Worm (Caenorhabditis elegans): ENCODE results near the gene F43C11.16.

F43C11.16 gene

DNA sequence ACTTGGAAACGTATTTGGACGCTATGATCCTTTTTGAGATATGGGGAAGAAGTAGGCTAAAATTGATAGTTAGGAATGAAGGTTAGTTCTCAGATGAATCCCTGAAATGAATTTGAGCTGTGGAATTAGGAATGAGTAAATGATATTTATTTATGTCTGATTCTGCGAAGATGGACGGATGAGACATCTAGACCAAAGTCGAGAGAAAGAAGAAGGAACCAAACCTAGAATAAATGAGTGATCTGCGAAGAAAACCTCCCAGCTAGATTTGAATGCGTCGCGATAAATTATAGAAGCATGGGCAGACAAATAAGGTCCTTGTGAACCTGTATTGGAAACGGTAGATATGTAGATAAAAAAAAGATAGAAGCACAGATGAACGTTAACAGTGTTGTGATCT lies at the start of gene F43C11.16:
Gene F43C11.16 (minus strand): TSS at position 101 of the 400 bp plus-strand sequence.
- no peak for TF ChIP-seq unc-62 (GFP tag; optimal IDR thresholded peaks at IDR 0.05)

DNA sequence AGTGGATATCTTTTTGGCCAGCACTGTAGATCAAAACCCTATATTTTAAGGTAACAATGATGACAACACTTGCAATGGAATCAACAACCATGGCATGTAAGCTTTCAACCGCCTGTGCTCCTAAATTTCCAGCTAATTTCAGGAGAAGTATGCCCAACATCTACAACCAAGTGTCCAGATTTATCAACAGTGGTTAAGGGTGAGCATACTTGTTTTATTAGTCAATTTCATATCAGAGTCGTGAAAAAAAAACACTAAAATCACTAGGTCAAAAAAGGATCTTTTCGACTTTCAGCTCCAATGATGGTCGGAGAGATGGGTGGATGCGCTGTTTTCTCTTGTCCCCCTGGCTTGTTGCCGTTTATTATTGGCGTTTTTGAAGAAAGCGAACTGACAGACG lies 44.1 kb upstream of the F43C11.16 start, which contains the start of gene F16G10.1:
Gene F16G10.1 (plus strand): TSS at position 301 of the 400 bp plus-strand sequence.
- no peak for TF ChIP-seq unc-62 (GFP tag; optimal IDR thresholded peaks at IDR 0.05)

DNA sequence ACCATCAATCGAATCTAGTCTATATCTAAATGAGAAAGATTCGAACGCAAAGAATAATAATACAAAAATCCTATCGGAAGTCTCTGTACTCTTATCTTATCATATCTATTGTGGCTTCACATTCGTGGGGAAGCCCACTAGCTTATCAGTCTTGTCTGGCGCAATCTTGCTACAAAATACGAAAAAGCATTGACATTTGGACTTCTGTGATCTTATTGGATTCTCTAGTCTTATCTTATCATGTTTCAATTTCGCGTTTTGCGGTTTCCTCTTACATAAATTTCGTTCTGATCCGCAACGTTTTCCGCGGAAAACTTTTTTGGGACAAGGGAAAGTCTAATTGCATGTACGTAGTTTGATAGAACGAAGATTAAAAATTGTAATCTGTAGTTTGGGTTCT lies 39.9 kb upstream of the F43C11.16 start:
- no peak for TF ChIP-seq unc-62 (GFP tag; optimal IDR thresholded peaks at IDR 0.05)

DNA sequence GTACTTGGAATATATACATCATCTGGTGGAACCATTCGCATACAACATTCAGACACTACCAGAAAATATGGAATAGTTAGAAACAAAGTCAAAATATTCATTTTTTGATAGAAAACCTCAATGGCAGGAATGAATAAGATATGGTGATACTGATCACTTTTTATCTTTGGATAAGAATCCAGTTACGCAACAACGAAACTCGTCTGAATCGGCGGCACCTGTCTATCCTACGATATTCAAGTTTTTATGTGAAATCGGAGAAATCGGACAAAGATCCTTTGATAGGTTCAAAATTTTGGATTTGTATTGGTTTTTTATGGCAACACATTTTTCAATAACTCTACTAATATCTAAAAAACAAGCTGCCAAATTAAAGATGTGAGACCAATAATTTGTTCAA lies 39.0 kb upstream of the F43C11.16 start, which contains the start of gene F16G10.14:
Gene F16G10.14 (minus strand): TSS at position 101 of the 400 bp plus-strand sequence.
- no peak for TF ChIP-seq unc-62 (GFP tag; optimal IDR thresholded peaks at IDR 0.05)

DNA sequence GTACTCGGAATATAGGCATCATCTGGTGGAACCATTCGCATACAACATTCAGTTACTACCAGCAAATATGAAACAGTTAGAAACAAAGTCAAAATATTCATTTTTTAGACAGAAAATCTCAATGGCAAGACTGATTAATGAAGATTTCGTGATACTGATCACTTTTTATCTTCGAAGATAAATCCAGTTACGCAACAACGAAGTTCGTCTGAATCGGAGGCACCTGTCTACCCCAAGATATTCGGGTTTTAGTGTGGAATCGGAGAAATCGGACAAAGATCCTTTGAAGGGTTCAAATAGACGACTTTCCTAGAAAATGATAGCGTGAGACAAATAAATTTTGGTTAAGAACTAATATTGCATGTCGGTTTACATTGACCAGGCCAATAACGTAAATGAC lies 36.0 kb upstream of the F43C11.16 start, which contains the start of gene F16G10.13:
Gene F16G10.13 (minus strand): TSS at position 101 of the 400 bp plus-strand sequence.
- TF ChIP-seq unc-62 (GFP tag; optimal IDR thresholded peaks at IDR 0.05), result no peak

DNA sequence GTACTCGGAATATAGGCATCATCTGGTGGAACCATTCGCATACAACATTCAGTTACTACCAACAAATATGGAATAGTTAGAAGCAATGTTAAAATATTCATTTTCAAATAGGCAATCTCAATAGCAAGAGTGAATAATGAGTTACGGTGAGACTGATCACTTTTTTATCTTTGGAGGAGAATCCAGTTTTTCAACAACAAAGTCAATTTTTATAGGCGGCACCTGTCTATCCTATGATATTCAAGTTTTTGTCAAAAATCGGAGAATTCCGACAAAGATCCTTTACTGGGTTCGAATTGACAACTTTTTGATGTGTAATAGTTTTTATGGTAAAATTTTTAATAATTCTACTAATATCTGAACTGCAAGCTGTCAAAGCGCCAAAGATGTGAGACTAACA lies 34.0 kb upstream of the F43C11.16 start, which contains the start of gene F16G10.11:
Gene F16G10.11 (minus strand): TSS at position 101 of the 400 bp plus-strand sequence.
- TF ChIP-seq unc-62 (GFP tag; optimal IDR thresholded peaks at IDR 0.05), result no peak

DNA sequence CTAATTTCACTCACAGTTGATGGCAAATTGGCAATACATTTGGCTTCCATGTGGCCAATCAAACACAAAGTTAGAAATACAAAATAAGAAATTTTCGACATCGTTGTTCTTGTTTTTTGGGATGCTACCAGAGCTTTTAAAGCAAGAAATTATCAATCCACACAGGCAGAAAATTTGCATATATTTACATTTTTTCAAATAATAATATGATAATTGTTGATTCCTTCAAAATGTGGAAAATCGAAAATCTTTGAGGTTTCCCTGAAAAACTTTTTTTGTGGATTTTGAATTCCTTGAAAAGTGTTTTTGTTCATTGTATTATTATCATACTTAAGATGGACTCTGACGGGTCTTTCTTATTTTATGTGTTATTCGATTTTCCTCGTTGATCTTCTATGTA lies 31.0 kb upstream of the F43C11.16 start, which contains the start of gene F16G10.10:
Gene F16G10.10 (minus strand): TSS at position 101 of the 400 bp plus-strand sequence.
- no peak for TF ChIP-seq unc-62 (GFP tag; optimal IDR thresholded peaks at IDR 0.05)

DNA sequence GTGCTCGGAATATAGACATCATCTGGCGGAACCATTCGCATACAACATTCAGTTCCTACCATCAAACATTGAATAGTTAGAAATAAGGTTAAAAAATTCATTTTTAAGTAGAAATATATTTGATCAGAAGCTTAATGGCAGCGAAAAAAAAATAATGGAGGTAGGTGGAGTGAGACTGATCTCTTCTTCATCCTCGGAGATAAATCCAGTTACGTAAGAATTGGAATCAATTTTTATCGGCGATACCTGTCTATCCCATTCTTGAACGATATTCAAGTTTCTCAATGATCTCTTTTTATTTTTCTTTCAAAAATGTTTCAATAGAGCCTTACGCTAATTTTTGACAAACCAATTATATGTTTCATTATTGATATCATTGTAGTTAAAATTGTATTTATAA lies 25.6 kb upstream of the F43C11.16 start, which contains the start of gene F16G10.9:
Gene F16G10.9 (minus strand): TSS at position 101 of the 400 bp plus-strand sequence.
- no peak for TF ChIP-seq unc-62 (GFP tag; optimal IDR thresholded peaks at IDR 0.05)

DNA sequence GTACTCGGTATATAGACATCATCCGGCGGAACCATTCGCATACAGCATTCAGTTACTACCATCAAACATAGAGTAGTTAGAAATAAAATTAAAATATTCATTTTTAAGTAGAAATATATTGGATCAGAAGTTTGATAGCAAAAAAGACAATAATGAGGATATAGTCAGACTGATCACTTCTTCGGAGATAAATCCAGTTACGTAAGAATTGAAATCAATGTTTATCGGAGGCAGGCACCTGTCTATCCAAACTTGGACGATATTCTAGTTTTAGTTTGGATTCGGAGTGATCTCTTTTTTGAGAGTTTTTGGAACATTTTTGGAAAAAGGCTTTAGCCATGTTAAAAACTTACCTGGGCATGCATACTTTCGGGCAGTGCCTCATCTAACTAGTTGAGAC lies 23.5 kb upstream of the F43C11.16 start, which contains the start of gene F16G10.8:
Gene F16G10.8 (minus strand): TSS at position 101 of the 400 bp plus-strand sequence.
- no peak for TF ChIP-seq unc-62 (GFP tag; optimal IDR thresholded peaks at IDR 0.05)

DNA sequence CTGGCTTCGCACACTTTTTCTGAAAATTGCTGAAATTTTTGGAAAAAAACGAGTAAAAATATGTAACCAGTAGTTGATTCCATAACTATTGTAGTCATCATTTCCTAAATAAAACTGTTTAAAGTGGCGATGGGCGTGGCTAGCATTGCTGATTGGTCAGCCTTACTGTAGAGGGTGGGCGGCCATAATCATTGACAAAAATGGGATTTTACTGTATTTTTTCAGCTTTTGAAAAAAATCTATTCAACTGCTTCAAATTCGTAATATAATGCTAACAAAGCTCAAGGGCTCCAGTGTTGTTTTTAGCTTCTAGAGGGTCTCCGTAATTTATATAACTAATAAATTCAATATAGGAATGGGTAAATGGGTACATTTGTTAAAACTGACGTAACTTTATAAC lies 20.3 kb upstream of the F43C11.16 start, which contains the start of gene F16G10.7:
Gene F16G10.7 (minus strand): TSS at position 101 of the 400 bp plus-strand sequence.
- TF ChIP-seq unc-62 (GFP tag; optimal IDR thresholded peaks at IDR 0.05), result no peak

DNA sequence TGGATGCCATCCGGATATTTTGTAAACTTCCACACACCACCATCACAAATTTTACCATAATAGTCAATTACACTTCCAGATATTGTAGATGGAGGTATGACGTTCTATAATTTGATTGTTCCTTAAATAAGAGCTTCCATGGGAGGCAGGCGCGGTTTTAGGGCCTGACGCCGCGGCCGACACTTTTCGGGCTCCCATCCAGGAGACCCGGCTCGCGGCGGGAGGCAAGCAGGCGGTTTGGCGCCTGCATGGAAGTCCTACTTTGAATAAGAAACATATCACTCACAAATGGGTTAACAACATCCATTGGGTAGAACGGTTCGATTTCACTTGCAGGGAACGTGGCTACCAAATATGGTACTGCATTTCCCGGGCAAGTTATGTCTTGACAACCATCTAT lies 19.8 kb upstream of the F43C11.16 start:
- no peak for TF ChIP-seq unc-62 (GFP tag; optimal IDR thresholded peaks at IDR 0.05)

DNA sequence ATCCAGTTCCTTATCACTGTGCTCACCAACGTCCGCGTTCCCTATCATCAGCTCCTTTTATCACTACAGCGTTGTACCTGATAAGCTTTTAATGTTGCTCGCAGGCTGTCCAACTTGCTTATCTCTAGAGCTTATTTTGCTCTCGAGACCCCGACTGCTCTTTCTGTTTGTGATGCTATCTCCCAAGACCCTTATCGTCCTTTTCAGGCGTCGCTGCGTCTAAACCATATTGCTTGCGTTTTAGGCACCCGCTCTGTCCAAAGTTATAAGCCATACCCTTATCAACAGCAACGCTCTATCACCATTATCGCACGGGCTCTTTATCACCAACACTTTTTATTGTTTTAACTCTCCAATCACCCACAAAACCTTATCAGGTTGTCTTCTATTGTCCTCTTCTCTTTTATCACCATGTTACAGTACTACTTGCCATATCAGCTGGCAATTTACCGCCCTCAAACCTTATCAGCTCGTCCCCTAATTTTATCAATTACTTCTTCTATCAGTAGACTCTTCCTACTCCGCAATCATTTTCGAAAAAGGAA lies 18.7 kb upstream of the F43C11.16 start:
- TF ChIP-seq unc-62 (GFP tag; optimal IDR thresholded peaks at IDR 0.05), result no peak

DNA sequence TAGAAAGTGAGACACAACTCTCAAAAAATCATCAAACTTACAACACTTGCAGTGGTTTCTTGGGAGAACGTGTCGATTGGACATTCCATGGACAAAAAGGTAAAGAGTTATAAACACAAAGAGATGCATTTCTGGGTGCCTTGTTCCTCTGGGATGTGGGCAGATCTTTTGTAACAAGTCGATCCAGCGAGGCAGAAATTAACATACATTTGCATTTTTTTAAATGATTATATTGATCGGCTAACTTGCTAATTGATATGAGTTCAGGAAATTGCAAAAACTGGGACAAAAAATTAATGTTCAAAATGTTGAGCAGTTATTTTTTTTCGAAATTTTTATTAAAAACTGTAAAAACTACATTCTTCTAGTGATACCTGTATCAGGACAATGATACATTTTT lies 17.9 kb upstream of the F43C11.16 start, which contains the start of gene F16G10.6:
Gene F16G10.6 (minus strand): TSS at position 101 of the 400 bp plus-strand sequence.
- TF ChIP-seq unc-62 (GFP tag; optimal IDR thresholded peaks at IDR 0.05), result no peak

DNA sequence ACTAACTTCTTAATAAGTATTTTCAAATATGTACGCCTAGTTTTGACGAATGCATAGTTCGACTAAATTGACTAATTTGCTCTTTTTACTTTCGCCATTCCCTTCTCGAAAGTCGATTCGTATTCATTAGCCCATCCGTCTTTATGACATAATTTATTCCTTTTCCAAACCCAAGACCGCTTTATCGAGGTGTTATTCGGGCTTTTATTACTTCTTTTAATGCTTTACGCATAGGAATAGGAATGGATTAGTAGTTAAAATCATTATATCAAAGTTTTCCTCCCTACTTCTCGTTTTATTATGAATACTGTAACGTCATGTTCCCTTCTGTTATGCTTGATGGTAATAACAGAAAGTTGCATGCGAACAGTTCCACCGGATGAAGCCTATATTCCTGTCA lies 15.1 kb upstream of the F43C11.16 start, which contains the start of gene F16G10.2:
Gene F16G10.2 (plus strand): TSS at position 301 of the 400 bp plus-strand sequence.
- no peak for TF ChIP-seq unc-62 (GFP tag; optimal IDR thresholded peaks at IDR 0.05)

DNA sequence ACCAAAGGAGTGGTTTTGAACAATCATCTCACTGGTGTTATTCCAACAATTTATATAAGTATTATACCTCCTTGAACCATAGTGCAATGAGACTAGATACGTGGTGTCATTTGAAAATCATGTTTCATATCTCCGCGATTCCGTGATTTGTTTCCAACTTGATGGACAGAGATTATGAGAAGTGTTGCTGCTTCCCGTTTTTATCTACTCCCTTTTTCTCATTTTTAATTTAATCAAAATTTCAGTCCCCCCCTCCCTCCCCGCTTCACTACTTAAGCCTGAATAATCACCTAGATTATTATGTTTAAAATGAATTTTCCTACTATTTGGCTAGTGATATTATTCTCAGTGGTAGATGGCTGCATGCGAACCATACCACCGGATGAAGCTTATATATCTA lies 12.2 kb upstream of the F43C11.16 start, which contains the start of gene F16G10.3:
Gene F16G10.3 (plus strand): TSS at position 301 of the 400 bp plus-strand sequence.
- no peak for TF ChIP-seq unc-62 (GFP tag; optimal IDR thresholded peaks at IDR 0.05)

DNA sequence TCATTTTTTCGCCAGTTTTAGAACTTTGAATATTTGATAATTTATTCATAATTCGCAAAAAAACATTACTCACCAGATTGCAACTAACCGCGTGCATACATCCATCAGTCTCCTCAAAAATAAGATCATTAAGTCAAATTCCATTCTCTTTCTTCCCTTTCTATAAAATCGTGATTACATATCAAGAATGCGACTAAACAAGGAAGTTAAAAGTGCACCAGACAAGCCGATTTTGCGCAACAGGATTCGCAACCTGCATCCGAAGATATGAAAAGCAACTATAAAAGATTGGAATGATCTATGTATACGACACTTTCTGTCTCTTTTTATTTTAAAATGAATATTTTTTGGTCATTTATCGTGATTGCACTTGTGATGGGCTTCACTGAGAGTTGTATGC lies 9.1 kb upstream of the F43C11.16 start, which contains the start of gene hpo-25:
Gene hpo-25 (plus strand): TSS at position 301 of the 400 bp plus-strand sequence.
- TF ChIP-seq unc-62 (GFP tag; optimal IDR thresholded peaks at IDR 0.05), result no peak

Measured in whole organism, dauer.